Worm (Caenorhabditis elegans) whole organism, mixed stage, embryonic: ENCODE data around the gene clec-173.
"Not testable (repeated sequence)": the region's sequence is repeated elsewhere in the genome, so short reads cannot be mapped to it uniquely, and the experiment has no call there.

Experiments
- bed-3 ChIP-seq: fragments of 200-800 bp; sonication (Bioruptor generic); optimal IDR thresholded peaks from 3 replicates; lab custom pipeline; 2018; ENCODE audit warnings: mild to moderate bottlenecking, missing genetic modification characterization, moderate library complexity, missing compliant biosample characterization
- blmp-1 ChIP-seq: fragments of 150-350 bp; optimal IDR thresholded peaks from 2 replicates; lab custom pipeline; 2014; ENCODE audit warnings: missing biosample characterization, missing genetic modification characterization
- ceh-39 ChIP-seq: fragments of 150-350 bp; optimal IDR thresholded peaks from 2 replicates; lab custom pipeline; 2014; ENCODE audit warnings: missing biosample characterization, missing genetic modification characterization
- ceh-43 ChIP-seq: fragments of 200-800 bp; sonication (Bioruptor generic); optimal IDR thresholded peaks from 2 replicates; lab custom pipeline; 2018; ENCODE audit warnings: mild to moderate bottlenecking, missing genetic modification characterization, moderate library complexity, missing compliant biosample characterization
- ceh-83 ChIP-seq: fragments of 200-800 bp; sonication (Bioruptor generic); optimal IDR thresholded peaks from 2 replicates; lab custom pipeline; 2018; ENCODE audit warnings: mild to moderate bottlenecking, missing genetic modification characterization, missing compliant biosample characterization
- ces-1 ChIP-seq: fragments of 150-350 bp; optimal IDR thresholded peaks from 2 replicates; lab custom pipeline; 2014; ENCODE audit warnings: missing biosample characterization, missing genetic modification reagents, missing genetic modification characterization
- cnd-1 ChIP-seq: fragments of 200-800 bp; sonication (Bioruptor generic); optimal IDR thresholded peaks from 2 replicates; lab custom pipeline; 2018; ENCODE audit warnings: mild to moderate bottlenecking, missing genetic modification characterization, missing compliant biosample characterization
- drap-1 ChIP-seq: fragments of 200-800 bp; sonication (Bioruptor generic); optimal IDR thresholded peaks from 3 replicates; lab custom pipeline; 2018; ENCODE audit warnings: mild to moderate bottlenecking, missing genetic modification characterization, missing compliant biosample characterization
- elt-3 ChIP-seq: fragments of 150-350 bp; optimal IDR thresholded peaks from 2 replicates; lab custom pipeline; 2014; ENCODE audit warnings: missing biosample characterization, missing genetic modification characterization
- flh-1 ChIP-seq: fragments of 200-800 bp; sonication (Bioruptor generic); optimal IDR thresholded peaks from 2 replicates; lab custom pipeline; 2018; ENCODE audit warnings: mild to moderate bottlenecking, missing genetic modification characterization, moderate library complexity, missing compliant biosample characterization
- ham-2 ChIP-seq: fragments of 200-800 bp; sonication (Bioruptor generic); optimal IDR thresholded peaks from 2 replicates; lab custom pipeline; 2018; ENCODE audit warnings: mild to moderate bottlenecking, missing genetic modification characterization, missing compliant biosample characterization
- hlh-1 ChIP-seq: fragments of 150-350 bp; optimal IDR thresholded peaks from 2 replicates; lab custom pipeline; 2014; ENCODE audit warnings: missing biosample characterization, missing genetic modification reagents, missing genetic modification characterization
- lin-13 ChIP-seq: fragments of 150-350 bp; optimal IDR thresholded peaks from 2 replicates; lab custom pipeline; 2014; ENCODE audit warnings: missing biosample characterization, missing genetic modification characterization
- lin-32 ChIP-seq: fragments of 200-800 bp; sonication (Bioruptor generic); optimal IDR thresholded peaks from 2 replicates; lab custom pipeline; 2018; ENCODE audit warnings: mild to moderate bottlenecking, missing genetic modification characterization, missing compliant biosample characterization
- lsy-2 ChIP-seq: fragments of 150-350 bp; optimal IDR thresholded peaks from 2 replicates; lab custom pipeline; 2014; ENCODE audit warnings: missing biosample characterization, missing genetic modification characterization
- mab-5 ChIP-seq: fragments of 150-350 bp; optimal IDR thresholded peaks from 2 replicates; lab custom pipeline; 2014; ENCODE audit warnings: missing biosample characterization, missing genetic modification characterization
- mep-1 ChIP-seq: fragments of 150-350 bp; optimal IDR thresholded peaks from 2 replicates; lab custom pipeline; 2017; ENCODE audit warnings: missing biosample characterization, missing genetic modification reagents, missing genetic modification characterization, inconsistent platforms
- mls-2 ChIP-seq: sonication (generic microtip); optimal IDR thresholded peaks from 2 replicates; lab custom pipeline; 2016; ENCODE audit warnings: mild to moderate bottlenecking, missing genetic modification characterization, moderate library complexity, missing compliant biosample characterization
- nhr-2 ChIP-seq: fragments of 150-350 bp; optimal IDR thresholded peaks from 2 replicates; lab custom pipeline; 2014; ENCODE audit warnings: missing biosample characterization, missing genetic modification characterization
- nhr-237 ChIP-seq: fragments of 150-350 bp; optimal IDR thresholded peaks from 2 replicates; lab custom pipeline; 2014; ENCODE audit warnings: missing biosample characterization, missing genetic modification characterization
- nhr-28 ChIP-seq: fragments of 150-350 bp; optimal IDR thresholded peaks from 2 replicates; lab custom pipeline; 2014; ENCODE audit warnings: missing biosample characterization, missing genetic modification characterization
- nhr-76 ChIP-seq: sonication (generic microtip); optimal IDR thresholded peaks from 2 replicates; lab custom pipeline; 2017; ENCODE audit warnings: missing biosample characterization, missing genetic modification characterization
- pha-4 ChIP-seq: fragments of 150-350 bp; optimal IDR thresholded peaks from 2 replicates; lab custom pipeline; 2018; ENCODE audit warnings: missing biosample characterization, missing genetic modification reagents, missing genetic modification characterization
- sem-2 ChIP-seq: fragments of 200-800 bp; sonication (Bioruptor generic); optimal IDR thresholded peaks from 2 replicates; lab custom pipeline; 2018; ENCODE audit warnings: mild to moderate bottlenecking, missing genetic modification characterization, missing compliant biosample characterization
- snpc-4 ChIP-seq: fragments of 150-350 bp; optimal IDR thresholded peaks from 2 replicates; lab custom pipeline; 2014; ENCODE audit warnings: missing biosample characterization, missing genetic modification characterization
- sptf-1 ChIP-seq: sonication (generic microtip); optimal IDR thresholded peaks from 2 replicates; lab custom pipeline; 2017; ENCODE audit warnings: mild to moderate bottlenecking, missing genetic modification characterization, moderate library complexity, missing compliant biosample characterization
- tbx-8 ChIP-seq: fragments of 200-800 bp; sonication (Bioruptor generic); optimal IDR thresholded peaks from 2 replicates; lab custom pipeline; 2018; ENCODE audit warnings: mild to moderate bottlenecking, missing genetic modification characterization, moderate library complexity, missing compliant biosample characterization
- unc-120 ChIP-seq: sonication (generic microtip); optimal IDR thresholded peaks from 2 replicates; lab custom pipeline; 2017; ENCODE audit warnings: missing genetic modification characterization, missing compliant biosample characterization; ENCODE audit not compliant: poor library complexity, severe bottlenecking
- unc-39 ChIP-seq: fragments of 150-350 bp; optimal IDR thresholded peaks from 2 replicates; lab custom pipeline; 2014; ENCODE audit warnings: missing biosample characterization, missing genetic modification characterization
- unc-62 ChIP-seq: fragments of 150-350 bp; optimal IDR thresholded peaks from 2 replicates; lab custom pipeline; 2014; ENCODE audit warnings: missing biosample characterization, missing genetic modification reagents, missing genetic modification characterization
- ztf-11 ChIP-seq: fragments of 150-350 bp; optimal IDR thresholded peaks from 2 replicates; lab custom pipeline; 2014; ENCODE audit warnings: missing biosample characterization, missing genetic modification characterization

clec-173 gene

DNA sequence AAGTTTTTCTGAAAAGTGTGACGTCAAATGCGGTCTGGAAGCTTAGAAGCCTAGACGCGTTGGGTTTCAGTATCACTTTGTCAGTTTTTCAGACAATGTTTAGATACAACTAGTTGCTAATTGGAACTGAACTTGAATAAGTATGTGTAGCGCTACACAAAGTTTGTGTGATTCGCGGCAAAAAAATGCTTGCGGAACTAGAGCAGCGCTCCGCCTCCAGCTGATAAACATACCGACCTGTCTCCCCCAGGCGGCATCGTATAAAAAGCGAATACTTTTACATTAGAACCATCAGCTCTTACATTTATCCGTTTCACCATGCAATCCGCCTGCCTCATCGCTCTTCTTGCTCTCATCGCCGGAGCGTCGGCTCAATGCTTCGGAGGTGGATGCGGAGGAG is 36.2 kb upstream of the clec-173 start, which contains the start of gene idpp-12:
TSS of gene idpp-12 (plus strand) at position 301 of the 400 bp plus-strand sequence.
- not testable (repeated sequence) for TF ChIP-seq nhr-237 (tag; lab: Kevin White, UChicago); ham-2; drap-1 (GFP tag; lab: Kevin White, UChicago)

DNA sequence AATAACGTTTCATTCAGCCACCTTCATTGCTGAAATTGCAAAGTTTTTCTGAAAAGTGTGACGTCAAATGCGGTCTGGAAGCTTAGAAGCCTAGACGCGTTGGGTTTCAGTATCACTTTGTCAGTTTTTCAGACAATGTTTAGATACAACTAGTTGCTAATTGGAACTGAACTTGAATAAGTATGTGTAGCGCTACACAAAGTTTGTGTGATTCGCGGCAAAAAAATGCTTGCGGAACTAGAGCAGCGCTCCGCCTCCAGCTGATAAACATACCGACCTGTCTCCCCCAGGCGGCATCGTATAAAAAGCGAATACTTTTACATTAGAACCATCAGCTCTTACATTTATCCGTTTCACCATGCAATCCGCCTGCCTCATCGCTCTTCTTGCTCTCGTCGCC is 34.6 kb upstream of the clec-173 start, which contains the start of gene W08E12.4:
TSS of gene W08E12.4 (plus strand) at position 301 of the 400 bp plus-strand sequence.
- TF ChIP-seq drap-1 (GFP tag; lab: Kevin White, UChicago); blmp-1 (tag; lab: Kevin White, UChicago); mab-5 (tag; lab: Kevin White, UChicago): not testable (repeated sequence)

DNA sequence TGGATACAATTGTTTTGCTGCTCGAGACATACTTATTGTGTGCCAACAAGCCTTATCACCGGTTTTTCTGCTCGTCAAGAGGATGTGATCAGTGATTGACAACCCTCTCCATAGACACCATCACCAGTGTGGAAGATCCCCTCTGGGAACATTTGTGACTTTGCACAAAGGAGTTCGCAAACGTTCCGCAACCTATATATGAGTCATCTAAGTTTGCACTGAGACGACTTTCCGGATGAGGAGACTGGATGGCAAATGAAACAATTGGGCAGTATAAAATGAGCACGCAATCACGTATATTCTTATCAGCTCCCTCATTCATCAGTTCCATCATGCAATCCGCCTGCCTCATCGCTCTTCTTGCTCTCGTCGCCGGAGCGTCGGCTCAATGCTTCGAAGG is 33.0 kb upstream of the clec-173 start, which contains the start of gene W08E12.5:
TSS of gene W08E12.5 (plus strand) at position 301 of the 400 bp plus-strand sequence.
- TF ChIP-seq drap-1 (GFP tag; lab: Kevin White, UChicago) (no peak), ham-2 (no peak)

DNA sequence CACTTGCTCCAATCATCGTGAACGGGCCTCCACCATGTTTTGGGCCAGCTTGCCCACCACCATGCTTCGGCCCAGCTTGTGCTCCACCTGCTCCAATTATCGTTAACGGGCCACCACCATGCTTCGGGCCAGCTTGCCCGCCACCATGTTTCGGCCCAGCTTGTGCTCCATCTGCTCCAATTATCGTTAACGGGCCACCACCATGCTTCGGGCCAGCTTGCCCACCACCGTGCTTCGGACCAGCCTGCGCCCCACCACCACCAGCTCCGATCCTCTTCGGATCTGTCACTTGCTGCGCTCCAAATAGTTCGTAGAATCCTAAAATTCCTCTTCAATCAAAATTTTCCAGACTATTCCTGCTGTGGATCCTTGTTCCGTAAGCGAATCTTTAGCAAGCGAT is 31.7 kb upstream of the clec-173 start:
- TF ChIP-seq cnd-1: no peak
- TF ChIP-seq nhr-76: no peak
- TF ChIP-seq ces-1 (GFP tag; lab: Kevin White, UChicago): no peak
- no peak for TF ChIP-seq blmp-1 (tag; lab: Kevin White, UChicago)
- TF ChIP-seq unc-62: no peak
- TF ChIP-seq ceh-83 (GFP tag; lab: Kevin White, UChicago): peak; percentile 46

DNA sequence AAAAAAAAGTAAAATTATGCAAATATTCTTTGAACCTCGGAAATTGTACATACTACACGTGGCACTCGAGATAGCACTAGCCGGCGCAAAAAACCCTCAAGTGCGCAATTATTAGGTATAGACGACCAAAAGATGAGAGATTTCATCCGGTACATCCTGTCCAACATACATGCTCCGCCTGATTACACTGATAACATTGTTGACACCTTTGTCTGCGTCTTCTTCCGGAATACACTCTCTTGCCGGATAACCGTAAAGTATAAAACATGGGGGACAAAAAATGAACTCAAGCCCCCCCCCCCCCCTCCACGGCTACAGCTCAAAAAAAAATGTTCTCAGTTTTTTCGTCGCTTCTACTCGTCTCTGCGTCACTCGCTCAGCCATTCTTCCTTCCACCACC is 30.8 kb upstream of the clec-173 start, which contains the start of gene W08E12.6:
TSS of gene W08E12.6 (plus strand) at position 301 of the 400 bp plus-strand sequence.
- TF ChIP-seq pha-4: no peak
- no peak for TF ChIP-seq sptf-1 (tag; lab: Kevin White, UChicago)
- no peak for TF ChIP-seq lsy-2 (tag; lab: Kevin White, UChicago)
- no peak for TF ChIP-seq ces-1 (GFP tag; lab: Kevin White, UChicago)
- TF ChIP-seq lin-32: no peak
- TF ChIP-seq bed-3 (GFP tag; lab: Kevin White, UChicago): no peak
- TF ChIP-seq mab-5 (tag; lab: Kevin White, UChicago): no peak
- no peak for TF ChIP-seq sem-2
- TF ChIP-seq flh-1 (GFP tag; lab: Kevin White, UChicago): no peak
- no peak for TF ChIP-seq ham-2
- TF ChIP-seq elt-3 (tag; lab: Kevin White, UChicago): no peak

DNA sequence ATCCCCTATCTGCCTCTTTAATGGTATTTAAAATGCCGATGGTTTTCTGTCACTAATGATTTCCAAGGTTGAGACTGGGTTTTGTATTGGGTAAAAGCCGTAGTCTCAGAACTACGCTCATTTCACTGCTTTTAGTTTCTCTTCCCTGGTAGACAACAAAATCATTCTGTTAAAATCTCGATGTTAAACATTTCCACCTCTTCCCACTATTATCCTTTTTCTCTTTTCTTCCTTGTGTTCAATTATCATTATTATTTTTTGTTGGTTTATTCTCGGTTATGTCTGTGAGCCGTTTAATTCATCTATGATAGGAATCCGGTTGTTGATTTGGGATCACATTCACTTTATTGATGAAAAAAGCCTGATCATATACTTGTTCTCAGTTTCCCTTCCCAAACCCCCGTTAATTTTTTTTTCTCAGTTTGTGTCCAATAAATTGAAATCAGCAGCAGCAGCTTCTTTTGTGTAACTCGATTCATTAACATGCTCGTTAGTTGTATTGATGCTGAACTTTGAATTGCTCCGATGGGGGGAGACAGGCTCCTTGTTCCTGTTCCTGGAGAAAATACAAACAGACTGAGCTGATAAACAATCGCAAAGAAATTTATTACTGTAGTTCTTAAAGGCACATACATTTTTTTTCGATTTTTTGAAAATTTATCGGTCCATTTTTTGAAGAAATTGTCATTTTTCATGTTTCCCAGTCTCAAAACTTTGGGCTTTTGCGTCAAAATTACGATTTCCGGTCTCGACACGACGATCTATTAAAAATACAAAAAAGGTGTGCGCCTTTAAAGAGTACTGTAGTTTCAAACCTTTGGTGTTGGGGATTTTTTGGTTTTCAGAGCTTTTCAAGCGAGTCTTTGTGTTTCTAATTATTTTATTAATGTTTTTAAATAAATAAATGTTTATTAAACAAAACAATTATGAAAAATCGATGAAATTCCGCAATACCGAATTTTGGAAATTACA is 29.4 kb upstream of the clec-173 start:
- TF ChIP-seq elt-3 (tag; lab: Kevin White, UChicago) (no peak), lsy-2 (tag; lab: Kevin White, UChicago) (no peak), sem-2 (no peak), lin-32 (no peak), bed-3 (GFP tag; lab: Kevin White, UChicago) (no peak)
- TF ChIP-seq, all 35 proteins: peak for 0

DNA sequence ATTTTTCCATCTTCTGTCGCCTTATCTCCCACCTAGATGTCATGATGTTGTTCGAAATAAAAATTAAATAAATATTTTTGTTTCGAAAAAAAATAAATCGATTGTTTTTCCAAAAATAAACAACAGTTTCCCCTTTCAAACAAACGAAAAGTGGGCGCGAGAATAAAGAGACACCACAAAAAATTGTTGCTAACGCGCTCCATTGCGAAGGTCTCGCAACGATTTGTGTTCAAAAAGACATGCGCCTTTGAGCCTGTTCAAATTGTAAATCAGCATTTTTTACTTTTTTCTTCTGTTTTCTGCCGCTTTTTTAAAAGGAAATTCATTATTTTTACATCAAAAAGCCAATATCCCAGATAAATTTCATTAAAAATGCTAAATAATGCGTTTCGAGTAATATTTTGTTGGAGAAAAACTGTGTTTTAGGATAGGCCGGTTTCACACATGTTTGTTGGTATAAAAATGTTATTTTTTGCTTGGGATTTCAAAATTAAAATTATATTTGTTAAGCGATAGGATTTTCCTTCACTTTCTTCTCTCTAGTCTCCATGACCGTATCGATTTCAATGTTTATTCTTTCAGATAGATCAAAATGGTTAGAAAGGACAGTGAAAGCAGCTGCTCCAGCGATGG is 27.2 kb upstream of the clec-173 start, which contains the start of gene W08E12.7:
TSS of gene W08E12.7 (plus strand) at position 583 of the 633 bp plus-strand sequence.
- TF ChIP-seq lin-13 (tag; lab: Kevin White, UChicago) (peak; percentile 95), unc-120 (tag; lab: Kevin White, UChicago) (peak; percentile 51), ces-1 (GFP tag; lab: Kevin White, UChicago) (no peak), ztf-11 (tag; lab: Kevin White, UChicago) (no peak), ceh-43 (peak; percentile 40), mls-2 (peak; percentile 53), tbx-8 (GFP tag; lab: Kevin White, UChicago) (peak; percentile 25), flh-1 (GFP tag; lab: Kevin White, UChicago) (no peak), sem-2 (no peak), pha-4 (peak; percentile 89), drap-1 (GFP tag; lab: Kevin White, UChicago) (peak; percentile 36), mep-1 (peak; percentile 99), lsy-2 (tag; lab: Kevin White, UChicago) (peak; percentile 91), unc-39 (no peak), elt-3 (tag; lab: Kevin White, UChicago) (no peak), ceh-83 (GFP tag; lab: Kevin White, UChicago) (peak; percentile 25), lin-32 (no peak), nhr-2 (tag; lab: Kevin White, UChicago) (no peak), mab-5 (tag; lab: Kevin White, UChicago) (peak; percentile 46), snpc-4 (tag; lab: Kevin White, UChicago) (no peak), nhr-28 (tag; lab: Kevin White, UChicago) (peak; percentile 25), nhr-237 (tag; lab: Kevin White, UChicago) (peak; percentile 96), hlh-1 (peak; percentile 84), ham-2 (no peak), cnd-1 (peak; percentile 77), ceh-39 (peak; percentile 77), bed-3 (GFP tag; lab: Kevin White, UChicago) (peak; percentile 28), unc-62 (peak; percentile 51), sptf-1 (tag; lab: Kevin White, UChicago) (peak; percentile 82)
